Fruit fly (Drosophila melanogaster): ENCODE results near the gene CG44040.

CG44040 gene

dm6 chr3R:15288802-15289201 lies 31.4 kb upstream of the CG44040 start:
- no peak for TF ChIP-seq pad (GFP tag; optimal IDR thresholded peaks at IDR 0.05)
- no peak for TF ChIP-seq CG5204 (GFP tag; optimal IDR thresholded peaks at IDR 0.05)
- TF ChIP-seq CG7045 (GFP tag; optimal IDR thresholded peaks at IDR 0.05) = no peak
- no peak for TF ChIP-seq Mnt (GFP tag; optimal IDR thresholded peaks at IDR 0.05)
- TF ChIP-seq bab1 (GFP tag; optimal IDR thresholded peaks at IDR 0.05) = no peak
- no peak for TF ChIP-seq Clk (GFP tag; optimal IDR thresholded peaks at IDR 0.05)
- TF ChIP-seq cnc (optimal IDR thresholded peaks at IDR 0.05) = no peak
- TF ChIP-seq kay (GFP tag; ENCODE audit: borderline replicate concordance) = no peak
- no peak for TF ChIP-seq Crg-1 (GFP tag; optimal IDR thresholded peaks at IDR 0.05)
- TF ChIP-seq toe (GFP tag; optimal IDR thresholded peaks at IDR 0.05) = no peak
- no peak for TF ChIP-seq tj (GFP tag; optimal IDR thresholded peaks at IDR 0.05)
- TF ChIP-seq CG11617 (GFP tag; optimal IDR thresholded peaks at IDR 0.05) = no peak
- no peak for TF ChIP-seq CG12768 (GFP tag; optimal IDR thresholded peaks at IDR 0.05)
- TF ChIP-seq CG7101 (tag; optimal IDR thresholded peaks at IDR 0.05) = no peak
- TF ChIP-seq CG14711 (tag; optimal IDR thresholded peaks at IDR 0.05) = no peak
- TF ChIP-seq Hr96 (GFP tag; optimal IDR thresholded peaks at IDR 0.05) = no peak
- no peak for TF ChIP-seq cic (GFP tag; optimal IDR thresholded peaks at IDR 0.05)
- no peak for TF ChIP-seq CG33017 (tag; optimal IDR thresholded peaks at IDR 0.05)
- TF ChIP-seq ovo (GFP tag; optimal IDR thresholded peaks at IDR 0.05) = no peak
- TF ChIP-seq CG1620 (GFP tag; optimal IDR thresholded peaks at IDR 0.05) = no peak

- peak; percentile 20 for TF ChIP-seq pad (GFP tag; optimal IDR thresholded peaks at IDR 0.05)
- peak; percentile 98 for TF ChIP-seq ovo (GFP tag; optimal IDR thresholded peaks at IDR 0.05)
- no peak for TF ChIP-seq cic (GFP tag; optimal IDR thresholded peaks at IDR 0.05)
These were observed 30.1 kb upstream of the CG44040 start for dm6 chr3R:15289828-15290641.

- no peak for TF ChIP-seq Crg-1 (GFP tag; optimal IDR thresholded peaks at IDR 0.05)
- TF ChIP-seq CG12768 (GFP tag; optimal IDR thresholded peaks at IDR 0.05) = peak; percentile 20
- no peak for TF ChIP-seq toe (GFP tag; optimal IDR thresholded peaks at IDR 0.05)
- no peak for TF ChIP-seq CG7045 (GFP tag; optimal IDR thresholded peaks at IDR 0.05)
- TF ChIP-seq Hr96 (GFP tag; optimal IDR thresholded peaks at IDR 0.05) = no peak
- no peak for TF ChIP-seq CG14711 (tag; optimal IDR thresholded peaks at IDR 0.05)
- TF ChIP-seq kay (GFP tag; ENCODE audit: borderline replicate concordance) = peak; percentile 95
- peak; percentile 41 for TF ChIP-seq Mnt (GFP tag; optimal IDR thresholded peaks at IDR 0.05)
- peak; percentile 53 for TF ChIP-seq cic (GFP tag; optimal IDR thresholded peaks at IDR 0.05)
- TF ChIP-seq cnc (optimal IDR thresholded peaks at IDR 0.05) = no peak
- TF ChIP-seq tj (GFP tag; optimal IDR thresholded peaks at IDR 0.05) = peak; percentile 78
- TF ChIP-seq ovo (GFP tag; optimal IDR thresholded peaks at IDR 0.05) = peak; percentile 26
- no peak for TF ChIP-seq CG5204 (GFP tag; optimal IDR thresholded peaks at IDR 0.05)
- peak; percentile 34 for TF ChIP-seq CG1620 (GFP tag; optimal IDR thresholded peaks at IDR 0.05)
- no peak for TF ChIP-seq CG11617 (GFP tag; optimal IDR thresholded peaks at IDR 0.05)
- TF ChIP-seq pad (GFP tag; optimal IDR thresholded peaks at IDR 0.05) = peak; percentile 85
- TF ChIP-seq bab1 (GFP tag; optimal IDR thresholded peaks at IDR 0.05) = no peak
- TF ChIP-seq CG33017 (tag; optimal IDR thresholded peaks at IDR 0.05) = peak; percentile 15
- peak; percentile 2 for TF ChIP-seq CG7101 (tag; optimal IDR thresholded peaks at IDR 0.05)
- TF ChIP-seq Clk (GFP tag; optimal IDR thresholded peaks at IDR 0.05) = no peak
These were observed 29.5 kb upstream of the CG44040 start, which contains the start of gene CG45218 for dm6 chr3R:15290642-15291118. CG45218 (minus strand) TSS chr3R:15290799.

- TF ChIP-seq Hr96 (GFP tag; optimal IDR thresholded peaks at IDR 0.05) (no peak), CG7045 (GFP tag; optimal IDR thresholded peaks at IDR 0.05) (no peak), CG33017 (tag; optimal IDR thresholded peaks at IDR 0.05) (no peak), CG11617 (GFP tag; optimal IDR thresholded peaks at IDR 0.05) (no peak), CG5204 (GFP tag; optimal IDR thresholded peaks at IDR 0.05) (no peak), cic (GFP tag; optimal IDR thresholded peaks at IDR 0.05) (no peak), CG14711 (tag; optimal IDR thresholded peaks at IDR 0.05) (no peak), pad (GFP tag; optimal IDR thresholded peaks at IDR 0.05) (peak; percentile 15), cnc (optimal IDR thresholded peaks at IDR 0.05) (no peak), bab1 (GFP tag; optimal IDR thresholded peaks at IDR 0.05) (peak; percentile 7), toe (GFP tag; optimal IDR thresholded peaks at IDR 0.05) (no peak), ovo (GFP tag; optimal IDR thresholded peaks at IDR 0.05) (no peak), Clk (GFP tag; optimal IDR thresholded peaks at IDR 0.05) (no peak), Crg-1 (GFP tag; optimal IDR thresholded peaks at IDR 0.05) (peak; percentile 15), Mnt (GFP tag; optimal IDR thresholded peaks at IDR 0.05) (no peak)
These were observed 28.5 kb upstream of the CG44040 start for dm6 chr3R:15291551-15292223.

dm6 chr3R:15292241-15293004 lies 27.8 kb upstream of the CG44040 start:
- TF ChIP-seq CG1620 (GFP tag; optimal IDR thresholded peaks at IDR 0.05) = no peak
- TF ChIP-seq ovo (GFP tag; optimal IDR thresholded peaks at IDR 0.05) = no peak
- TF ChIP-seq CG7045 (GFP tag; optimal IDR thresholded peaks at IDR 0.05) = no peak
- no peak for TF ChIP-seq toe (GFP tag; optimal IDR thresholded peaks at IDR 0.05)
- TF ChIP-seq CG12768 (GFP tag; optimal IDR thresholded peaks at IDR 0.05) = no peak
- TF ChIP-seq Crg-1 (GFP tag; optimal IDR thresholded peaks at IDR 0.05) = no peak
- no peak for TF ChIP-seq cnc (optimal IDR thresholded peaks at IDR 0.05)
- TF ChIP-seq Mnt (GFP tag; optimal IDR thresholded peaks at IDR 0.05) = no peak
- no peak for TF ChIP-seq CG11617 (GFP tag; optimal IDR thresholded peaks at IDR 0.05)
- TF ChIP-seq kay (GFP tag; ENCODE audit: borderline replicate concordance) = peak; percentile 35
- peak; percentile 81 for TF ChIP-seq pad (GFP tag; optimal IDR thresholded peaks at IDR 0.05)
- no peak for TF ChIP-seq CG14711 (tag; optimal IDR thresholded peaks at IDR 0.05)
- TF ChIP-seq CG7101 (tag; optimal IDR thresholded peaks at IDR 0.05) = no peak
- no peak for TF ChIP-seq bab1 (GFP tag; optimal IDR thresholded peaks at IDR 0.05)
- TF ChIP-seq tj (GFP tag; optimal IDR thresholded peaks at IDR 0.05) = no peak
- TF ChIP-seq CG5204 (GFP tag; optimal IDR thresholded peaks at IDR 0.05) = no peak
- no peak for TF ChIP-seq Hr96 (GFP tag; optimal IDR thresholded peaks at IDR 0.05)
- peak; percentile 5 for TF ChIP-seq Clk (GFP tag; optimal IDR thresholded peaks at IDR 0.05)
- no peak for TF ChIP-seq CG33017 (tag; optimal IDR thresholded peaks at IDR 0.05)
- TF ChIP-seq cic (GFP tag; optimal IDR thresholded peaks at IDR 0.05) = no peak

Data from whole organism, adult.